Worm (Caenorhabditis elegans): Measurements from ENCODE around the gene F19D8.2.

DNA sequence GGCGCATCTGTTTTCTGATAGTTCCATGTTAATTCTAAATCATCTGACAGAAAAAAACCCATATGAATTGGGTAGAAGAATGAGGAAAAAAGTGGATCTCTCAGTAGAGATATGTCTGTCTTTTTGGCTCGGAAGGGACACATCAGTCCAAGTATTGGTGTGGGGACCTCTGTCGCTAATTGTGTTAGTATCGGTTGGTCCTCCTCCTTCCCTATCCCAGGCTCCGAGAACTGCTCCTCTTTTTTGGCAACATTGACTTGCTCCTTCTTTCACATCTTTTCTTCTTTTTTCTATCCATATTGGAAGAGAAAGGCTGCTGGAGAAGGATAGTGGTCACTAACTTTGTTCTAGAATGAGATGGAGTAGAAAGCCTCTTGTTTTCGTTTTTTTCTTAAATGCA lies 41.7 kb downstream of the F19D8.2 start:
- TF ChIP-seq him-1 (tag; optimal IDR thresholded peaks at IDR 0.05) (no peak), dao-5 (tag; optimal IDR thresholded peaks at IDR 0.05) (no peak)

All from whole organism, L4/young adult.